Fruit fly (Drosophila melanogaster) whole organism, embryonic: ENCODE results near the gene CG43678.

Source experiments
- Bgb ChIP-seq: fragments of 200-800 bp; sonication (Bioruptor generic); IDR thresholded peaks from 2 replicates; pipeline ENCODE4 v1.3.6; 2022; ENCODE audit warnings: missing biosample characterization, missing genetic modification characterization; ENCODE audit not compliant: partially characterized antibody
- Bteb2 ChIP-seq: fragments of 200-800 bp; sonication (Bioruptor generic); optimal IDR thresholded peaks from 2 replicates; lab custom pipeline; 2016; ENCODE audit warnings: missing biosample characterization, missing genetic modification characterization
- CG15601 ChIP-seq: fragments of 200-800 bp; sonication (Bioruptor generic); optimal IDR thresholded peaks from 3 replicates; lab custom pipeline; 2019; ENCODE audit warnings: missing biosample characterization, mild to moderate bottlenecking, missing genetic modification characterization, moderate library complexity
- CG1647 ChIP-seq: fragments of 200-800 bp; sonication (Bioruptor generic); optimal IDR thresholded peaks from 3 replicates; lab custom pipeline; 2016; ENCODE audit warnings: missing biosample characterization, missing genetic modification characterization
- CG16779 ChIP-seq: fragments of 200-800 bp; sonication (Bioruptor generic); IDR thresholded peaks from 2 replicates; pipeline ENCODE4 v1.3.6; 2022; ENCODE audit warnings: missing biosample characterization, missing genetic modification characterization
- CG4820 ChIP-seq: fragments of 200-800 bp; sonication (Bioruptor generic); optimal IDR thresholded peaks from 3 replicates; lab custom pipeline; 2016; ENCODE audit warnings: missing biosample characterization, missing genetic modification characterization
- CG7372 ChIP-seq: fragments of 200-800 bp; sonication (Bioruptor generic); IDR thresholded peaks from 2 replicates; pipeline ENCODE4 v1.3.6; 2022; ENCODE audit warnings: missing biosample characterization, missing genetic modification characterization
- CoRest ChIP-seq: fragments of 200-800 bp; sonication (Bioruptor generic); optimal IDR thresholded peaks from 3 replicates; lab custom pipeline; 2018; ENCODE audit warnings: missing biosample characterization, mild to moderate bottlenecking, missing genetic modification characterization, moderate library complexity
- Dbx ChIP-seq: fragments of 200-800 bp; sonication (Bioruptor generic); IDR thresholded peaks from 3 replicates; pipeline ENCODE4 v1.3.6; 2022; ENCODE audit warnings: missing biosample characterization, missing genetic modification characterization
- Fer2 ChIP-seq: fragments of 200-800 bp; sonication (Bioruptor generic); optimal IDR thresholded peaks from 2 replicates; lab custom pipeline; 2018; ENCODE audit warnings: missing biosample characterization, mild to moderate bottlenecking, missing genetic modification characterization, moderate library complexity
- cas ChIP-seq: fragments of 200-800 bp; sonication (Bioruptor generic); IDR thresholded peaks from 2 replicates; pipeline ENCODE4 v1.3.6; 2022; ENCODE audit warnings: missing biosample characterization, missing genetic modification characterization

- TF ChIP-seq Bgb (no peak), Bteb2 (GFP tag; lab: Kevin White, UChicago) (peak; percentile 59), CG7372 (GFP tag; lab: Robert Waterston, UW) (peak; percentile 59), Dbx (GFP tag; lab: Robert Waterston, UW) (peak; percentile 60; the same call in 2 of the 3 replicates), CoRest (tag; lab: Kevin White, UChicago) (peak; percentile 78), CG4820 (peak; percentile 78), CG15601 (peak; percentile 69), cas (GFP tag; lab: Robert Waterston, UW) (peak; percentile 60; the same call in 1 of the 2 replicates), CG16779 (GFP tag; lab: Robert Waterston, UW) (0 out of 2 replicates have a peak, but pooled peaks have one; percentile 11), CG1647 (GFP tag; lab: Kevin White, UChicago) (peak; percentile 25), Fer2 (tag; lab: Kevin White, UChicago) (peak; percentile 54)
Observed at dm6 chr3L:15013957-15014692, 35.2 kb downstream of the CG43678 start, which contains the start of gene Reck.
